Fruit fly (Drosophila melanogaster) whole organism, embryonic: Measurements from ENCODE around the gene Trf4-1.

Experiments used
- Atf-2 ChIP-seq: fragments of 200-800 bp; sonication (Bioruptor generic); optimal IDR thresholded peaks from 2 replicates; lab custom pipeline; 2016; ENCODE audit warnings: missing biosample characterization, missing genetic modification characterization
- Atf6 ChIP-seq: fragments of 200-800 bp; sonication (Bioruptor generic); IDR thresholded peaks from 2 replicates; pipeline ENCODE4 v1.3.6; 2022; ENCODE audit warnings: missing biosample characterization, missing genetic modification characterization
- Bgb ChIP-seq: fragments of 200-800 bp; sonication (Bioruptor generic); IDR thresholded peaks from 2 replicates; pipeline ENCODE4 v1.3.6; 2022; ENCODE audit warnings: missing biosample characterization, missing genetic modification characterization; ENCODE audit not compliant: partially characterized antibody
- CG10654 ChIP-seq: fragments of 200-800 bp; sonication (Bioruptor generic); optimal IDR thresholded peaks from 2 replicates; lab custom pipeline; 2016; ENCODE audit warnings: missing biosample characterization, missing genetic modification characterization
- CG11696 ChIP-seq: fragments of 200-800 bp; sonication (Bioruptor generic); IDR thresholded peaks from 2 replicates; pipeline ENCODE4 v1.3.6; 2022; ENCODE audit warnings: missing biosample characterization, missing genetic modification characterization
- CG11723 ChIP-seq: fragments of 200-800 bp; sonication (Bioruptor generic); optimal IDR thresholded peaks from 2 replicates; lab custom pipeline; 2017; ENCODE audit warnings: missing biosample characterization, mild to moderate bottlenecking, missing genetic modification characterization
- CG13296 ChIP-seq: fragments of 200-800 bp; sonication (Bioruptor generic); optimal IDR thresholded peaks from 3 replicates; lab custom pipeline; 2018; ENCODE audit warnings: missing biosample characterization, mild to moderate bottlenecking, missing genetic modification characterization
- CG13775 ChIP-seq: fragments of 200-800 bp; sonication (Bioruptor generic); optimal IDR thresholded peaks from 3 replicates; lab custom pipeline; 2017; ENCODE audit warnings: missing biosample characterization, mild to moderate bottlenecking, missing genetic modification characterization
- CG1529 ChIP-seq: fragments of 200-800 bp; sonication (Bioruptor generic); optimal IDR thresholded peaks from 3 replicates; lab custom pipeline; 2018; ENCODE audit warnings: missing biosample characterization, missing genetic modification characterization
- CG16863 ChIP-seq: fragments of 200-800 bp; sonication (Bioruptor generic); optimal IDR thresholded peaks from 3 replicates; lab custom pipeline; 2016; ENCODE audit warnings: missing biosample characterization, missing genetic modification characterization
- CG18011 ChIP-seq: fragments of 200-800 bp; sonication (Bioruptor generic); optimal IDR thresholded peaks from 2 replicates; lab custom pipeline; 2017; ENCODE audit warnings: missing biosample characterization, missing genetic modification characterization, mild to moderate bottlenecking, moderate library complexity, missing genotype
- CG2202 ChIP-seq: fragments of 200-800 bp; sonication (Bioruptor generic); optimal IDR thresholded peaks from 2 replicates; lab custom pipeline; 2018; ENCODE audit warnings: missing biosample characterization, mild to moderate bottlenecking, missing genetic modification characterization
- CG42726 ChIP-seq: fragments of 200-800 bp; sonication (Bioruptor generic); IDR thresholded peaks from 2 replicates; pipeline ENCODE4 v1.3.6; 2022; ENCODE audit warnings: missing biosample characterization, missing genetic modification characterization; ENCODE audit not compliant: partially characterized antibody
- CG5180 ChIP-seq: fragments of 200-800 bp; sonication (Bioruptor generic); optimal IDR thresholded peaks from 3 replicates; lab custom pipeline; 2017; ENCODE audit warnings: missing biosample characterization, missing genetic modification characterization, mild to moderate bottlenecking, moderate library complexity, missing genetic modification reagents
- CG6654 ChIP-seq: fragments of 200-800 bp; sonication (Bioruptor generic); optimal IDR thresholded peaks from 2 replicates; lab custom pipeline; 2017; ENCODE audit warnings: missing biosample characterization, mild to moderate bottlenecking, missing genetic modification characterization
- CG8089 ChIP-seq: fragments of 200-800 bp; sonication (Bioruptor generic); optimal IDR thresholded peaks from 3 replicates; lab custom pipeline; 2016; ENCODE audit warnings: missing biosample characterization, missing genetic modification characterization
- CG9876 ChIP-seq: fragments of 200-800 bp; sonication (Bioruptor generic); optimal IDR thresholded peaks from 2 replicates; lab custom pipeline; 2016; ENCODE audit warnings: missing biosample characterization, missing genetic modification characterization
- Chrac-16 ChIP-seq: fragments of 200-800 bp; sonication (Bioruptor generic); optimal IDR thresholded peaks from 3 replicates; lab custom pipeline; 2016; ENCODE audit warnings: missing biosample characterization, missing genetic modification characterization
- CkIIα-i1 ChIP-seq: fragments of 200-800 bp; sonication (Bioruptor generic); IDR thresholded peaks from 2 replicates; pipeline ENCODE4 v1.3.6; 2022; ENCODE audit warnings: missing biosample characterization, missing genetic modification characterization
- D ChIP-seq, 2 experiments: fragments of 200-800 bp in 1 of 2; fragments of >200 bp in 1 of 2; sonication (Bioruptor generic) in 1 of 2; optimal IDR thresholded peaks; 2 replicates in 1 of 2; 3 replicates in 1 of 2; lab custom pipeline; 2017; ENCODE audit warnings: mild to moderate bottlenecking in 1 of 2, missing biosample characterization in 1 of 2, missing genetic modification characterization in 1 of 2, missing genetic modification reagents in 1 of 2
- Deaf1 ChIP-seq: fragments of 200-800 bp; optimal IDR thresholded peaks from 3 replicates; lab custom pipeline; 2019; ENCODE audit warnings: missing biosample characterization, mild to moderate bottlenecking, missing genetic modification characterization, moderate library complexity
- Drgx ChIP-seq: fragments of 200-800 bp; sonication (Bioruptor generic); IDR thresholded peaks from 2 replicates; pipeline ENCODE4 v1.3.6; 2022; ENCODE audit warnings: missing biosample characterization, missing genetic modification characterization
- Fer1 ChIP-seq: fragments of 200-800 bp; sonication (Bioruptor generic); optimal IDR thresholded peaks from 2 replicates; lab custom pipeline; 2017; ENCODE audit warnings: missing biosample characterization, mild to moderate bottlenecking, missing genetic modification characterization
- Hey ChIP-seq: fragments of 200-800 bp; sonication (Bioruptor generic); optimal IDR thresholded peaks from 3 replicates; lab custom pipeline; 2018; ENCODE audit warnings: missing biosample characterization, mild to moderate bottlenecking, missing genetic modification characterization
- Hmr ChIP-seq: fragments of 200-800 bp; sonication (Bioruptor generic); optimal IDR thresholded peaks from 3 replicates; lab custom pipeline; 2017; ENCODE audit warnings: mild to moderate bottlenecking, missing biosample characterization, missing genetic modification reagents, missing genetic modification characterization
- Jarid2 ChIP-seq: fragments of 200-800 bp; sonication (Bioruptor generic); optimal IDR thresholded peaks from 3 replicates; lab custom pipeline; 2017; ENCODE audit warnings: mild to moderate bottlenecking, missing biosample characterization, missing genetic modification reagents, missing genetic modification characterization
- NFAT ChIP-seq: fragments of 200-800 bp; sonication (Bioruptor generic); IDR thresholded peaks from 2 replicates; pipeline ENCODE4 v1.3.6; 2022; ENCODE audit warnings: missing biosample characterization, missing genetic modification characterization
- Rfx ChIP-seq: fragments of 200-800 bp; sonication (Bioruptor generic); IDR thresholded peaks from 2 replicates; pipeline ENCODE4 v1.3.6; 2022; ENCODE audit warnings: missing biosample characterization, missing genetic modification characterization
- Scr ChIP-seq: fragments of 200-800 bp; sonication (Bioruptor generic); IDR thresholded peaks from 2 replicates; pipeline ENCODE4 v1.3.6; 2022; ENCODE audit warnings: missing biosample characterization, missing genetic modification characterization; ENCODE audit not compliant: partially characterized antibody
- ac ChIP-seq: fragments of 200-800 bp; sonication (Bioruptor generic); optimal IDR thresholded peaks from 3 replicates; lab custom pipeline; 2017; ENCODE audit warnings: missing biosample characterization, mild to moderate bottlenecking, missing genetic modification characterization
- bigmax ChIP-seq: fragments of 200-800 bp; sonication (Bioruptor generic); optimal IDR thresholded peaks from 2 replicates; lab custom pipeline; 2018; ENCODE audit warnings: missing biosample characterization, mild to moderate bottlenecking, missing genetic modification characterization
- cad ChIP-seq: fragments of >200 bp; optimal IDR thresholded peaks from 2 replicates; lab custom pipeline; 2017; ENCODE audit warnings: missing biosample characterization, missing genetic modification characterization
- chif ChIP-seq, 2 experiments: fragments of 200-800 bp; sonication (Bioruptor generic); optimal IDR thresholded peaks; 3 replicates each; lab custom pipeline; 2016; ENCODE audit warnings: missing biosample characterization in 2 of 2, missing genetic modification characterization in 2 of 2
- esg ChIP-seq: fragments of 200-800 bp; sonication (Bioruptor generic); conservative IDR thresholded peaks from 2 replicates; pipeline ENCODE4 v1.3.6; 2022; ENCODE audit warnings: missing biosample characterization, missing genetic modification characterization
- gcm ChIP-seq: fragments of 200-800 bp; sonication (Bioruptor generic); optimal IDR thresholded peaks from 2 replicates; lab custom pipeline; 2019; ENCODE audit warnings: missing biosample characterization, mild to moderate bottlenecking, missing genetic modification characterization, moderate library complexity
- nerfin-1 ChIP-seq: fragments of 200-800 bp; sonication (Bioruptor generic); optimal IDR thresholded peaks from 3 replicates; lab custom pipeline; 2019; ENCODE audit warnings: missing biosample characterization, mild to moderate bottlenecking, missing genetic modification characterization, moderate library complexity
- nmo ChIP-seq: fragments of 200-800 bp; sonication (Bioruptor generic); optimal IDR thresholded peaks from 2 replicates; lab custom pipeline; 2018; ENCODE audit warnings: missing biosample characterization, mild to moderate bottlenecking, missing genetic modification characterization, moderate library complexity
- otp ChIP-seq: fragments of 200-800 bp; sonication (Bioruptor generic); IDR thresholded peaks from 3 replicates; pipeline ENCODE4, ENCODE4 v1.3.6; 2022; ENCODE audit warnings: missing biosample characterization, missing genetic modification characterization
- pnt ChIP-seq: fragments of 200-800 bp; sonication (Bioruptor generic); optimal IDR thresholded peaks from 3 replicates; lab custom pipeline; 2016; ENCODE audit warnings: missing biosample characterization, missing genetic modification characterization
- ranshi ChIP-seq: fragments of 200-800 bp; sonication (Bioruptor generic); IDR thresholded peaks from 2 replicates; pipeline ENCODE4 v1.3.6; 2022; ENCODE audit warnings: missing biosample characterization, missing genetic modification characterization
- rib ChIP-seq: fragments of 200-800 bp; sonication (Bioruptor generic); IDR thresholded peaks from 2 replicates; pipeline ENCODE4 v1.3.6; 2022; ENCODE audit warnings: missing biosample characterization, missing genetic modification characterization
- salm ChIP-seq: fragments of 200-800 bp; sonication (Bioruptor generic); optimal IDR thresholded peaks from 2 replicates; lab custom pipeline; 2018; ENCODE audit warnings: missing biosample characterization, mild to moderate bottlenecking, missing genetic modification characterization
- sd ChIP-seq: fragments of 200-800 bp; sonication (Bioruptor generic); optimal IDR thresholded peaks from 3 replicates; lab custom pipeline; 2018; ENCODE audit warnings: missing biosample characterization, mild to moderate bottlenecking, missing genetic modification characterization, moderate library complexity
- sens ChIP-seq: fragments of 200-800 bp; sonication (Bioruptor generic); peaks from one replicate; lab custom pipeline; 2016; ENCODE audit warnings: missing biosample characterization, missing genetic modification characterization
- shn ChIP-seq: fragments of 200-800 bp; sonication (Bioruptor generic); optimal IDR thresholded peaks from 3 replicates; lab custom pipeline; 2016; ENCODE audit warnings: missing biosample characterization, missing genetic modification characterization
- sr ChIP-seq: fragments of 200-800 bp; sonication (Bioruptor generic); IDR thresholded peaks from 3 replicates; pipeline ENCODE4 v1.3.6; 2022; ENCODE audit warnings: missing biosample characterization, missing genetic modification characterization
- tgo ChIP-seq: fragments of 200-800 bp; sonication (Bioruptor generic); IDR thresholded peaks from 3 replicates; pipeline ENCODE4 v1.3.6; 2022; ENCODE audit warnings: missing biosample characterization, missing genetic modification characterization
- tup ChIP-seq: fragments of 200-800 bp; sonication (Bioruptor generic); optimal IDR thresholded peaks from 2 replicates; lab custom pipeline; 2016; ENCODE audit warnings: missing biosample characterization, mild to moderate bottlenecking, missing genetic modification characterization, moderate library complexity
- unc-4 ChIP-seq: fragments of 200-800 bp; sonication (Bioruptor generic); IDR thresholded peaks from 2 replicates; pipeline ENCODE4 v1.3.6; 2022; ENCODE audit warnings: missing biosample characterization, missing genetic modification characterization; ENCODE audit not compliant: partially characterized antibody

Trf4-1 gene

dm6 chrX:8538182-8538581 lies 21.9 kb upstream of the Trf4-1 start (continued):
- TF ChIP-seq sd (tag; lab: Kevin White, UChicago) (peak; percentile 5), cad (GFP tag; lab: Kevin White, UChicago) (no peak), Atf-2 (GFP tag; lab: Kevin White, UChicago) (peak; percentile 14), nerfin-1 (tag; lab: Kevin White, UChicago) (peak; percentile 32), esg (GFP tag; lab: Robert Waterston, UW) (0 out of 2 replicates have a peak, but pooled peaks have one; percentile 12), CG42726 (no peak), sr (no peak), nmo (GFP tag; lab: Kevin White, UChicago) (peak; percentile 60), salm (tag; lab: Kevin White, UChicago) (no peak), CG10654 (peak; percentile 34), otp (GFP tag; lab: Robert Waterston, UW) (0 out of 3 replicates have a peak, but pooled peaks have one; percentile 47), CkIIα-i1 (no peak), rib (GFP tag; lab: Robert Waterston, UW) (no peak), CG1529 (GFP tag; lab: Kevin White, UChicago) (peak; percentile 38), gcm (GFP tag; lab: Kevin White, UChicago) (peak; percentile 52), Rfx (GFP tag; lab: Robert Waterston, UW) (peak; percentile 59), Deaf1 (tag; lab: Kevin White, UChicago) (peak; percentile 15), NFAT (GFP tag; lab: Robert Waterston, UW) (no peak), Scr (GFP tag; lab: Robert Waterston, UW) (no peak), Atf6 (peak; percentile 55), D (optimal IDR thresholded peaks at IDR 0.05; lab: Kevin White, UChicago) (no peak), D (GFP tag; optimal IDR thresholded peaks at IDR 0.05; lab: Kevin White, UChicago) (peak; percentile 52), bigmax (GFP tag; lab: Kevin White, UChicago) (no peak), CG5180 (GFP tag; lab: Kevin White, UChicago) (peak; percentile 10), Bgb (GFP tag; lab: Robert Waterston, UW) (no peak), shn (no peak), Fer1 (GFP tag; lab: Kevin White, UChicago) (peak; percentile 68), CG6654 (GFP tag; lab: Kevin White, UChicago) (peak; percentile 27), CG2202 (tag; lab: Kevin White, UChicago) (peak; percentile 22), tup (GFP tag; lab: Kevin White, UChicago) (no peak), chif (GFP tag; optimal IDR thresholded peaks at IDR 0.05; lab: Kevin White, UChicago) (peak; percentile 51 to 60), Drgx (GFP tag; lab: Robert Waterston, UW) (no peak), sens (GFP tag; lab: Kevin White, UChicago) (peak; percentile 89), Hey (tag; lab: Kevin White, UChicago) (no peak), CG11723 (GFP tag; lab: Kevin White, UChicago) (peak; percentile 17), unc-4 (no peak), ranshi (peak; percentile 62), CG16863 (peak; percentile 45), CG11696 (GFP tag; lab: Robert Waterston, UW) (no peak), CG8089 (GFP tag; lab: Kevin White, UChicago) (peak; percentile 25), Hmr (peak; percentile 54), tgo (GFP tag; lab: Robert Waterston, UW) (peak; percentile 68), ac (GFP tag; lab: Kevin White, UChicago) (no peak), Chrac-16 (peak; percentile 41), pnt (GFP tag; lab: Kevin White, UChicago) (peak; percentile 49), CG9876 (GFP tag; lab: Kevin White, UChicago) (no peak), Jarid2 (GFP tag; lab: Kevin White, UChicago) (no peak), CG13296 (GFP tag; lab: Kevin White, UChicago) (peak; percentile 61), CG18011 (GFP tag; lab: Kevin White, UChicago) (no peak), CG13775 (GFP tag; lab: Kevin White, UChicago) (peak; percentile 35)
